Worm (Caenorhabditis elegans): Measurements from ENCODE around the gene T10B5.7.

DNA sequence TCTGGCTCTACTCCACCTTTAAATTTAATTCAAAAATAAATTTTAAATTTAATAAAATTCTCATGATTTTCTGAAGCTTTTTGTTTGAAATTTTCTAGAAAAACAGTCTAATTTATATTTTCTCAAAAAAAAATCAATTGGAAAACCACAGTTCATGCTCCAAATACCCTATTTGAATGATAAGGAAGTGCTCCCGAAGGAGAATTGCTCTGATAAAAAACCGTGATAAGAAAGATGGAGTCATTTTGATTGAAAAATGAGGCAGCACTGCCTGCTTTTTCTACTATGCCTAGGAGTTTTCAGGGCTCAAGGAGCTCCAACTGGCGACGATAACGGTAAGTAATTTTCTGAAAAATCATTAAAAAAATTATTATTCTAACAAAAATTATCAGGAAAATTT is at the start of gene T10B5.7:
- no peak for TF ChIP-seq pha-4 (tag; optimal IDR thresholded peaks at IDR 0.05)
- TF ChIP-seq nhr-11 (tag; optimal IDR thresholded peaks at IDR 0.05): no peak
- TF ChIP-seq elt-1 (tag; optimal IDR thresholded peaks at IDR 0.05): no peak
- no peak for TF ChIP-seq ama-1 (optimal IDR thresholded peaks at IDR 0.05)
- no peak for TF ChIP-seq tbx-2 (tag; optimal IDR thresholded peaks at IDR 0.05)
- TF ChIP-seq snpc-4 (tag; optimal IDR thresholded peaks at IDR 0.05): no peak
- no peak for TF ChIP-seq nfya-1 (tag; optimal IDR thresholded peaks at IDR 0.05; ENCODE audit: insufficient read depth)
- no peak for TF ChIP-seq skn-1 (tag; optimal IDR thresholded peaks at IDR 0.05)
- TF ChIP-seq R02D3.7 (tag; optimal IDR thresholded peaks at IDR 0.05): no peak
- TF ChIP-seq aly-2 (tag; optimal IDR thresholded peaks at IDR 0.05): no peak
- no peak for TF ChIP-seq fkh-10 (GFP tag; optimal IDR thresholded peaks at IDR 0.05)
- no peak for TF ChIP-seq unc-39 (tag; optimal IDR thresholded peaks at IDR 0.05)
- TF ChIP-seq sea-2 (GFP tag; optimal IDR thresholded peaks at IDR 0.05): no peak
- TF ChIP-seq lin-15B (tag; optimal IDR thresholded peaks at IDR 0.05): no peak

Measured in whole organism, L3 larva.